Worm (Caenorhabditis elegans): ENCODE results near the gene str-13.

DNA sequence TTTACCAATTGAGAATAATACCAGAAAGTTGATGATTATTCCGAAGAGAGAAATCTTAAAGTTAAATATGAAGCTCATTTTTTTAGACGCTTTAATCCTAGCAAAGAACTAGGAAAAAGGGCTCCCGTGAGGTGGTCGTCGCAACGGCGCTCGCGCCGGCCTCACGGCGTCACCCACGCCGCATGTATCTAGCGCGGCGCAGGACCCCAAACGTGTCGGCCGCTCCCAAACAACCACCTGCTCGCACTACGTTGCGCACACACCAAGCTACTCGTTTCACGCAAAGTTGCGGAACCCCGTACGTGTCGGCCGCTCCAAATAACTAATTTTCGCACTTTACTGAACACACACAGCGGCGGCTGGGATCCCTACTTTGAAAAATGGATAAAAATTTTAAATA is 19.4 kb upstream of the str-13 start:
- no peak for TF ChIP-seq ceh-16 (tag; optimal IDR thresholded peaks at IDR 0.05)
- no peak for TF ChIP-seq nhr-12 (tag; optimal IDR thresholded peaks at IDR 0.05)
- TF ChIP-seq egl-5 (tag; optimal IDR thresholded peaks at IDR 0.05), result no peak
- no peak for TF ChIP-seq ztf-11 (tag; optimal IDR thresholded peaks at IDR 0.05)
- TF ChIP-seq unc-39 (tag; optimal IDR thresholded peaks at IDR 0.05), result no peak
- TF ChIP-seq unc-62 (GFP tag; optimal IDR thresholded peaks at IDR 0.05), result no peak
- no peak for TF ChIP-seq aly-2 (tag; optimal IDR thresholded peaks at IDR 0.05)
- TF ChIP-seq jun-1 (tag; optimal IDR thresholded peaks at IDR 0.05), result no peak
- TF ChIP-seq nhr-28 (tag; optimal IDR thresholded peaks at IDR 0.05), result no peak
- no peak for TF ChIP-seq mml-1 (tag; optimal IDR thresholded peaks at IDR 0.05)
- TF ChIP-seq elt-1 (tag; optimal IDR thresholded peaks at IDR 0.05), result no peak
- no peak for TF ChIP-seq nhr-76 (tag; optimal IDR thresholded peaks at IDR 0.05)
